Fruit fly (Drosophila melanogaster) whole organism, embryonic: ENCODE measurements around the gene CG32147.

Experiments
- Bgb ChIP-seq: fragments of 200-800 bp; sonication (Bioruptor generic); IDR thresholded peaks from 2 replicates; pipeline ENCODE4 v1.3.6; 2022; ENCODE audit warnings: missing biosample characterization, missing genetic modification characterization; ENCODE audit not compliant: partially characterized antibody
- Bteb2 ChIP-seq: fragments of 200-800 bp; sonication (Bioruptor generic); optimal IDR thresholded peaks from 2 replicates; lab custom pipeline; 2016; ENCODE audit warnings: missing biosample characterization, missing genetic modification characterization
- CG10147 ChIP-seq: fragments of 200-800 bp; sonication (Bioruptor generic); optimal IDR thresholded peaks from 2 replicates; lab custom pipeline; 2019; ENCODE audit warnings: missing biosample characterization, mild to moderate bottlenecking, missing genetic modification characterization, moderate library complexity
- CG10274 ChIP-seq: fragments of 200-800 bp; sonication (Bioruptor generic); optimal IDR thresholded peaks from 3 replicates; lab custom pipeline; 2017; ENCODE audit warnings: missing biosample characterization, mild to moderate bottlenecking, missing genetic modification characterization
- CG11456 ChIP-seq: fragments of 200-800 bp; sonication (Bioruptor generic); IDR thresholded peaks from 3 replicates; pipeline ENCODE4 v1.3.6; 2022; ENCODE audit warnings: missing biosample characterization, missing genetic modification characterization
- CG12391 ChIP-seq: fragments of 200-800 bp; sonication (Bioruptor generic); optimal IDR thresholded peaks from 3 replicates; lab custom pipeline; 2018; ENCODE audit warnings: missing biosample characterization, mild to moderate bottlenecking, missing genetic modification characterization, moderate library complexity
- CG14441 ChIP-seq: fragments of 200-800 bp; sonication (Bioruptor generic); IDR thresholded peaks from 2 replicates; pipeline ENCODE4 v1.3.6; 2022; ENCODE audit warnings: missing biosample characterization, missing genetic modification characterization
- CG14667 ChIP-seq: fragments of 200-800 bp; sonication (Bioruptor generic); IDR thresholded peaks from 2 replicates; pipeline ENCODE4 v1.3.6; 2022; ENCODE audit warnings: missing biosample characterization, missing genetic modification characterization
- CG15269 ChIP-seq: fragments of 200-800 bp; sonication (Bioruptor generic); optimal IDR thresholded peaks from 2 replicates; lab custom pipeline; 2018; ENCODE audit warnings: missing biosample characterization, mild to moderate bottlenecking, missing genetic modification characterization, moderate library complexity
- CG3163 ChIP-seq: fragments of 200-800 bp; sonication (Bioruptor generic); optimal IDR thresholded peaks from 3 replicates; lab custom pipeline; 2016; ENCODE audit warnings: missing biosample characterization, missing genetic modification characterization
- CG4404 ChIP-seq: fragments of 200-800 bp; sonication (Bioruptor generic); IDR thresholded peaks from 2 replicates; pipeline ENCODE4 v1.3.6; 2022; ENCODE audit warnings: missing biosample characterization, missing genetic modification characterization
- CG4617 ChIP-seq: fragments of 200-800 bp; sonication (Bioruptor generic); optimal IDR thresholded peaks from 3 replicates; lab custom pipeline; 2016; ENCODE audit warnings: missing biosample characterization, missing genetic modification characterization, borderline replicate concordance
- CG6813 ChIP-seq: fragments of 200-800 bp; sonication (Bioruptor generic); optimal IDR thresholded peaks from 2 replicates; lab custom pipeline; 2017; ENCODE audit warnings: missing biosample characterization, missing genetic modification characterization, mild to moderate bottlenecking, moderate library complexity, missing genetic modification reagents
- CG7963 ChIP-seq: fragments of 200-800 bp; sonication (Bioruptor generic); IDR thresholded peaks from 3 replicates; pipeline ENCODE4 v1.3.6; 2022; ENCODE audit warnings: missing biosample characterization, missing genetic modification characterization; ENCODE audit not compliant: partially characterized antibody
- CG8281 ChIP-seq: fragments of 200-800 bp; sonication (Bioruptor generic); optimal IDR thresholded peaks from 2 replicates; lab custom pipeline; 2018; ENCODE audit warnings: missing biosample characterization, mild to moderate bottlenecking, missing genetic modification characterization, moderate library complexity
- CG9215 ChIP-seq: fragments of 200-800 bp; sonication (Bioruptor generic); IDR thresholded peaks from 2 replicates; pipeline ENCODE4 v1.3.6; 2022; ENCODE audit warnings: missing biosample characterization, missing genetic modification characterization
- CHES-1-like ChIP-seq: fragments of 200-800 bp; sonication (Bioruptor generic); optimal IDR thresholded peaks from 2 replicates; lab custom pipeline; 2016; ENCODE audit warnings: missing biosample characterization, missing genetic modification characterization
- Doc3 ChIP-seq: fragments of 200-800 bp; sonication (Bioruptor generic); IDR thresholded peaks from 3 replicates; pipeline ENCODE4 v1.3.6; 2022; ENCODE audit warnings: missing biosample characterization, missing genetic modification characterization; ENCODE audit not compliant: partially characterized antibody
- Ets65A ChIP-seq: fragments of 200-800 bp; sonication (Bioruptor generic); peaks from one replicate; lab custom pipeline; 2016; ENCODE audit warnings: missing biosample characterization, missing genetic modification characterization
- Fer2 ChIP-seq: fragments of 200-800 bp; sonication (Bioruptor generic); optimal IDR thresholded peaks from 2 replicates; lab custom pipeline; 2018; ENCODE audit warnings: missing biosample characterization, mild to moderate bottlenecking, missing genetic modification characterization, moderate library complexity
- H15 ChIP-seq: fragments of 200-800 bp; sonication (Bioruptor generic); IDR thresholded peaks from 3 replicates; pipeline ENCODE4 v1.3.6; 2022; ENCODE audit warnings: missing biosample characterization, missing genetic modification characterization
- Hr78 ChIP-seq, 2 experiments: fragments of 200-800 bp in 1 of 2; fragments of >200 bp in 1 of 2; sonication (Bioruptor generic) in 1 of 2; optimal IDR thresholded peaks; 2 replicates each; lab custom pipeline; 2017 to 2019; ENCODE audit warnings: missing biosample characterization in 2 of 2, missing genetic modification characterization in 2 of 2, mild to moderate bottlenecking in 1 of 2, moderate library complexity in 1 of 2
- Myb ChIP-seq: fragments of 200-800 bp; sonication (Bioruptor generic); optimal IDR thresholded peaks from 2 replicates; lab custom pipeline; 2016; ENCODE audit warnings: missing biosample characterization, missing genetic modification characterization
- NFAT ChIP-seq: fragments of 200-800 bp; sonication (Bioruptor generic); IDR thresholded peaks from 2 replicates; pipeline ENCODE4 v1.3.6; 2022; ENCODE audit warnings: missing biosample characterization, missing genetic modification characterization
- Rx ChIP-seq: fragments of 200-800 bp; sonication (Bioruptor generic); IDR thresholded peaks from 2 replicates; pipeline ENCODE4 v1.3.6; 2022; ENCODE audit warnings: missing biosample characterization, missing genetic modification characterization
- Vsx1 ChIP-seq: fragments of 200-800 bp; sonication (Bioruptor generic); optimal IDR thresholded peaks from 2 replicates; lab custom pipeline; 2017; ENCODE audit warnings: missing biosample characterization, mild to moderate bottlenecking, missing genetic modification characterization, missing genetic modification reagents
- bab2 ChIP-seq: fragments of 200-800 bp; sonication (Bioruptor generic); optimal IDR thresholded peaks from 2 replicates; lab custom pipeline; 2016; ENCODE audit warnings: missing biosample characterization, missing genetic modification characterization
- cg ChIP-seq: fragments of 200-800 bp; sonication (Bioruptor generic); optimal IDR thresholded peaks from 3 replicates; lab custom pipeline; 2019; ENCODE audit warnings: missing biosample characterization, mild to moderate bottlenecking, missing genetic modification characterization, moderate library complexity
- chm ChIP-seq: fragments of 200-800 bp; sonication (Bioruptor generic); IDR thresholded peaks from 2 replicates; pipeline ENCODE4 v1.3.6; 2022; ENCODE audit warnings: missing biosample characterization, missing genetic modification characterization
- corto ChIP-seq: fragments of 200-800 bp; sonication (Bioruptor generic); optimal IDR thresholded peaks from 2 replicates; lab custom pipeline; 2016; ENCODE audit warnings: missing biosample characterization, mild to moderate bottlenecking, missing genetic modification characterization, moderate library complexity
- dm ChIP-seq: fragments of 200-800 bp; sonication (Bioruptor generic); optimal IDR thresholded peaks from 3 replicates; lab custom pipeline; 2016; ENCODE audit warnings: missing biosample characterization, missing genetic modification characterization
- dmrt99B ChIP-seq: fragments of 200-800 bp; sonication (Bioruptor generic); optimal IDR thresholded peaks from 2 replicates; lab custom pipeline; 2018; ENCODE audit warnings: missing biosample characterization, mild to moderate bottlenecking, missing genetic modification characterization, moderate library complexity
- fru ChIP-seq: fragments of >200 bp; optimal IDR thresholded peaks from 2 replicates; lab custom pipeline; 2017
- gcm ChIP-seq: fragments of 200-800 bp; sonication (Bioruptor generic); optimal IDR thresholded peaks from 2 replicates; lab custom pipeline; 2019; ENCODE audit warnings: missing biosample characterization, mild to moderate bottlenecking, missing genetic modification characterization, moderate library complexity
- hbn ChIP-seq: fragments of 200-800 bp; sonication (Bioruptor generic); IDR thresholded peaks from 2 replicates; pipeline ENCODE4 v1.3.6; 2022; ENCODE audit warnings: missing biosample characterization, missing genetic modification characterization; ENCODE audit not compliant: partially characterized antibody
- hkb ChIP-seq, 2 experiments: fragments of 200-800 bp in 1 of 2; fragments of >200 bp in 1 of 2; sonication (Bioruptor generic) in 1 of 2; IDR thresholded peaks in 1 of 2; optimal IDR thresholded peaks in 1 of 2; 2 replicates each; pipeline versions ENCODE4 v1.3.6 to Lab custom; 2017 to 2022; ENCODE audit warnings: missing biosample characterization in 1 of 2, missing genetic modification characterization in 1 of 2
- inv ChIP-seq: fragments of 200-800 bp; sonication (Bioruptor generic); IDR thresholded peaks from 2 replicates; pipeline ENCODE4 v1.3.6; 2022; ENCODE audit warnings: missing biosample characterization, missing genetic modification characterization; ENCODE audit not compliant: partially characterized antibody
- lmd ChIP-seq: fragments of 200-800 bp; sonication (Bioruptor generic); IDR thresholded peaks from 2 replicates; pipeline ENCODE4 v1.3.6; 2022; ENCODE audit warnings: missing biosample characterization, missing genetic modification characterization
- onecut ChIP-seq: fragments of 200-800 bp; sonication (Bioruptor generic); IDR thresholded peaks from 2 replicates; pipeline ENCODE4 v1.3.6; 2022; ENCODE audit warnings: missing biosample characterization, missing genetic modification characterization
- otp ChIP-seq: fragments of 200-800 bp; sonication (Bioruptor generic); IDR thresholded peaks from 3 replicates; pipeline ENCODE4, ENCODE4 v1.3.6; 2022; ENCODE audit warnings: missing biosample characterization, missing genetic modification characterization
- psq ChIP-seq: fragments of 200-800 bp; sonication (Bioruptor generic); optimal IDR thresholded peaks from 2 replicates; lab custom pipeline; 2017; ENCODE audit warnings: missing biosample characterization, missing genetic modification characterization
- scrt ChIP-seq: fragments of 200-800 bp; sonication (Bioruptor generic); optimal IDR thresholded peaks from 2 replicates; lab custom pipeline; 2018; ENCODE audit warnings: missing biosample characterization, mild to moderate bottlenecking, missing genetic modification characterization, moderate library complexity
- ttk ChIP-seq: fragments of 200-800 bp; sonication (Bioruptor generic); IDR thresholded peaks from 2 replicates; pipeline ENCODE4 v2.1.2; 2022; ENCODE audit warnings: missing biosample characterization, missing genetic modification characterization
- wdn ChIP-seq: fragments of 200-800 bp; sonication (Bioruptor generic); IDR thresholded peaks from 2 replicates; pipeline ENCODE4 v1.3.6; 2022; ENCODE audit warnings: missing biosample characterization, missing genetic modification characterization
- z ChIP-seq: fragments of 200-800 bp; sonication (Bioruptor generic); IDR thresholded peaks from 3 replicates; pipeline ENCODE4 v1.3.6; 2022; ENCODE audit warnings: missing biosample characterization, missing genetic modification characterization
- zf30C ChIP-seq: fragments of 200-800 bp; sonication (Bioruptor generic); optimal IDR thresholded peaks from 3 replicates; lab custom pipeline; 2018; ENCODE audit warnings: missing biosample characterization, mild to moderate bottlenecking, missing genetic modification characterization

Gene CG32147

DNA sequence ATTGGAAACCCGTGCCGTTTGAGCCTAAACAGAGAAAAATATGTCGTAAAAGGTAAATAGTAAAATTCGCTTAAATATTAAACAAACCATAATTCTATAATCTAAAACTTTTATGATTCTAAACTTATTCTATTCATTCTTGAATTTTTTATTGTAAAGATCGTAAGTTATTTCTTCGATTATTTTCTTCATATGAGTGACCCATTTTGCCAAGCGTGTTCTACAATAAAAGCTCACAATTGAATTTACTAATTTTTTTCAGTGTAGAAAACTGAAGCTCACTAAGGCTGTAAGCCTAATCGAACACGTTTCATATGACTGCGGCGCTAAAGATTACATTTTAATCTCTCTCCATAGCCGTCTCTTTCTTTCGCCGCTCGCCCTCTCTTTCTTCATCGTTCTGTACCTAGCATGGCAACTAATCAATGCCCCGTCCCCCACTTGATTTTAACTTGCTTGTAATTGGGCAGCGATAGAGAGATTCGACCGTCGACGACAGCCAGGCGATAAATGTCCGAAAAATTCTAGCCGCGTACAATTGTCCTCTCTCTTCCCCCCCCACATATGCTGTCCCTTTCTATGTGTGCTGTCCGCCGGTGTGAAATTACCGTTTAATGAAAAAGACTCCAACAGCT, 28.0 kb upstream of the CG32147 start (continued):
- TF ChIP-seq Rx (no peak), CG14441 (GFP tag; lab: Robert Waterston, UW) (no peak), CG3163 (GFP tag; lab: Kevin White, UChicago) (no peak), hkb (optimal IDR thresholded peaks at IDR 0.05; lab: Kevin White, UChicago) (no peak), hkb (GFP tag; IDR thresholded peaks at IDR 0.05; lab: Robert Waterston, UW) (0 out of 2 replicates have a peak, but pooled peaks have one; percentile 9), CHES-1-like (GFP tag; lab: Kevin White, UChicago) (no peak), dmrt99B (tag; lab: Kevin White, UChicago) (peak; percentile 5), CG4617 (no peak), fru (no peak), Doc3 (GFP tag; lab: Robert Waterston, UW) (no peak), Bgb (GFP tag; lab: Robert Waterston, UW) (0 out of 2 replicates have a peak, but pooled peaks have one; percentile 10), gcm (no peak), zf30C (GFP tag; lab: Kevin White, UChicago) (no peak), CG7963 (GFP tag; lab: Robert Waterston, UW) (no peak), scrt (no peak), Vsx1 (GFP tag; lab: Kevin White, UChicago) (peak; percentile 17), CG14667 (no peak), hbn (GFP tag; lab: Robert Waterston, UW) (no peak), Fer2 (tag; lab: Kevin White, UChicago) (no peak), wdn (GFP tag; lab: Robert Waterston, UW) (no peak)

DNA sequence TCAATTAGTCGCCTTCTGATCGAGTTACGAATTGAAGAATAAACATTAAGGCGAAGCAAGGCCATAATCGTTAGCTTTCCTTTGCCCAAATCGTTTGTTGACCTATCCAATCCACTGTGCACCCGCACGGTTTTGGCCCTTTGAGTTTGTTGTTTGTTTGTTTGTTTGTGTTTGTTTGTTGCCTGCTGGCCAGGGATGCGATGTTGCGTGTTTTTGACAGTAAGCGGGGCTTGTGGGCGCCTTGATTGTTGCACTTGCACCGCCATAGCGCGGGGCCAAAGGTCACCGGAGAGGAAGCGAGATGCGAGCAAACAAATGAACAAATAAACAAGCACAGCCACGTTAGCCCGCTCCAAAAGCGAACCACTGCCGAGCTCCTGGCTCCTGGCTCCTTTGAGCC, 25.9 kb upstream of the CG32147 start:
- peak in 1 of 2 experiments; percentile 52 for TF ChIP-seq Hr78 (GFP tag; optimal IDR thresholded peaks at IDR 0.05; lab: Kevin White, UChicago)
- TF ChIP-seq dm, result no peak
- 0 out of 2 replicates have a peak, but pooled peaks have one; percentile 18 for TF ChIP-seq CG14441 (GFP tag; lab: Robert Waterston, UW)
- TF ChIP-seq lmd (GFP tag; lab: Robert Waterston, UW), result 0 out of 2 replicates have a peak, but pooled peaks have one; percentile 14
- TF ChIP-seq CG4404 (GFP tag; lab: Robert Waterston, UW), result 0 out of 2 replicates have a peak, but pooled peaks have one; percentile 19
- TF ChIP-seq otp (GFP tag; lab: Robert Waterston, UW), result 0 out of 3 replicates have a peak, but pooled peaks have one; percentile 11
- TF ChIP-seq CG12391 (tag; lab: Kevin White, UChicago), result no peak
- no peak for TF ChIP-seq chm
- no peak for TF ChIP-seq inv (GFP tag; lab: Robert Waterston, UW)
- 0 out of 3 replicates have a peak, but pooled peaks have one; percentile 51 for TF ChIP-seq CG11456 (GFP tag; lab: Robert Waterston, UW)

DNA sequence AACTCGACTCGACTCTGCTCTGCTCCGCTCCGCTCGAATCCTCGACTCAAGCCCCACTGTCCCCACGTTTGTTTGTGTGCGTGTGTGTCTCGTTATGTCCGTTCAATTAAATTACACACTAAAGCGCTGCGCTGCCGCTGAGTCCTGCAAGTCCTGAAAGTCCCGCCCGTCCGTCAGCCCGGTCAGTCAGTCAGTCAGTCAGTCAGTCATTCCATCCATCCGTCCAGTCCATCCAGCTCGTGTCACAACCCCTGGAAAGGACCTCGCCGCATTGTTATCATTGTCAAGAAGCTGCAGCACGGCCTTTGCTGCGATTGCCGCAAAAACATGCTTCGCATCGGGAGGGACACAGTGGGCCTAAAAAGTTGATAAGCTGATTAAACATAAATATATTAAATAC, 25.2 kb upstream of the CG32147 start:
- 0 out of 2 replicates have a peak, but pooled peaks have one; percentile 2 for TF ChIP-seq NFAT (GFP tag; lab: Robert Waterston, UW)
- TF ChIP-seq z, result 0 out of 3 replicates have a peak, but pooled peaks have one; percentile 37
- TF ChIP-seq CG8281 (tag; lab: Kevin White, UChicago), result peak; percentile 90
- no peak for TF ChIP-seq corto
- peak; percentile 14; the same call in 1 of the 2 replicates for TF ChIP-seq CG9215 (GFP tag; lab: Robert Waterston, UW)

DNA sequence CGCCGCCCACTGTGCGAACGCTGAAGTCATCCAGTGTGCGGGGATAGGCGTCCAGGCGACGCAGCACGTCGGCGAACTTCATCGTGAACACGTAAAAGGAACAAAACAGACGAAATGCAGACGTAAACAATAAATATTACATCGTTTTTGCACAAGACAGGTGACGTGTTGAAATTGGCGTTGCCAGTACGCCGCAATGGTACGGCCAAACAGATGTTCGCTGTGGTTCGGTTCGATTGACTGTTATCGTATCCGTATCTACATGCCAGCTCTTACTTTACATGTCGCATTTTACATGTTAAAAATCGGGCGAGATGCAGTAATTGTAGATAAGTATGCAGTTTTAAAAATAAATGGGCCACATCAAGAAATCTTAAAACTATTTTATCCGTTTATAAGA, 19.6 kb upstream of the CG32147 start, which contains the start of gene CG7011:
Gene CG7011, minus strand, starts transcription at position 215 of the 400 bp plus-strand sequence.
- TF ChIP-seq psq (no peak), CG10274 (no peak), CG10147 (GFP tag; lab: Kevin White, UChicago) (no peak), CG6813 (no peak), ttk (GFP tag; lab: Robert Waterston, UW) (no peak), otp (GFP tag; lab: Robert Waterston, UW) (no peak), Myb (GFP tag; lab: Kevin White, UChicago) (peak; percentile 10), H15 (GFP tag; lab: Robert Waterston, UW) (no peak), Ets65A (GFP tag; lab: Kevin White, UChicago) (peak; percentile 18), CG15269 (tag; lab: Kevin White, UChicago) (no peak), bab2 (no peak), Bteb2 (GFP tag; lab: Kevin White, UChicago) (no peak), onecut (GFP tag; lab: Robert Waterston, UW) (no peak), cg (GFP tag; lab: Kevin White, UChicago) (no peak)
